Worm (Caenorhabditis elegans): ENCODE results near the gene ugt-49.

DNA sequence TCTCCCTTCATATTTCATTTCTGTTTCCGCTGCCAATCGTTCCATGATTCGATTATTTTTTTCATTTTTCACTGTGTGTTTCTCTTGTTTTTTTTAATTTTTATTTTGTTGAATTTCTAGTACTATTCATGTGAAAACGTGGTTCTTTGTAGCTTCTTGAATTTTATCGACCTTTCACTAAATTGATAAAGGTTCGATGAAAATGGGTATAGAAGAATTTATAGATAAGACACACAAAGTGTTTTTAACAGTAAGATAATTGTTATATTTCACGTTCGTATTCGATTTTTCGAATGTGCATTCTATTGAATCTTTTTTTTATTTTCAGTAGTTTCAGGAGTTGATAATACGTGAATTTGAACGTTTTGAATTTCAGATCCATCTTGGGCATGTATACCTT is at the start of gene ugt-49:
- TF ChIP-seq tra-4 (tag; optimal IDR thresholded peaks at IDR 0.05) (no peak), sea-1 (GFP tag; conservative IDR thresholded peaks at IDR 0.05) (no peak), pes-1 (GFP tag; IDR thresholded peaks at IDR 0.05) (no peak), ama-1 (optimal IDR thresholded peaks at IDR 0.05) (no peak), B0310.2 (tag; optimal IDR thresholded peaks at IDR 0.05) (no peak), F13C5.2 (tag; optimal IDR thresholded peaks at IDR 0.05) (no peak), ets-7 (tag; optimal IDR thresholded peaks at IDR 0.05) (no peak), ceh-13 (GFP tag; optimal IDR thresholded peaks at IDR 0.05) (no peak), flt-1 (GFP tag; IDR thresholded peaks at IDR 0.05) (no peak), hnd-1 (tag; optimal IDR thresholded peaks at IDR 0.05) (no peak), hmbx-1 (tag; optimal IDR thresholded peaks at IDR 0.05) (no peak)

Data from whole organism, early embryonic.